Worm (Caenorhabditis elegans): ENCODE results near the gene Y39C12A.9.

ce11 chrIV:12217142-12217541 lies 41.9 kb downstream of the Y39C12A.9 start:
- TF ChIP-seq ceh-2 (tag; optimal IDR thresholded peaks at IDR 0.05) (no peak), ceh-34 (tag; optimal IDR thresholded peaks at IDR 0.05) (no peak), rnt-1 (tag; optimal IDR thresholded peaks at IDR 0.05) (no peak), lim-6 (tag; optimal IDR thresholded peaks at IDR 0.05) (no peak), sox-2 (GFP tag; IDR thresholded peaks at IDR 0.05) (no peak), F13H6.1 (tag; optimal IDR thresholded peaks at IDR 0.05) (no peak), unc-55 (GFP tag; optimal IDR thresholded peaks at IDR 0.05) (no peak), ets-4 (tag; optimal IDR thresholded peaks at IDR 0.05) (no peak), dmd-4 (tag; optimal IDR thresholded peaks at IDR 0.05; ENCODE audit: borderline replicate concordance) (no peak), pha-4 (tag; optimal IDR thresholded peaks at IDR 0.05) (no peak), unc-86 (tag; optimal IDR thresholded peaks at IDR 0.05) (no peak), nhr-11 (tag; optimal IDR thresholded peaks at IDR 0.05) (no peak)
